Worm (Caenorhabditis elegans) whole organism, L1 larva: ENCODE results near the gene anp-1.

Experiments
- efl-1 ChIP-seq, 4 experiments: fragments of 150-350 bp; optimal IDR thresholded peaks in 3 of 4; peaks in 1 of 4; 1 replicate in 1 of 4; 2 replicates in 3 of 4; lab custom pipeline; 2014; ENCODE audit warnings: missing biosample characterization in 2 of 4, missing genetic modification characterization in 2 of 4, missing genetic modification reagents in 2 of 4
- elt-2 ChIP-seq: sonication (generic microtip); optimal IDR thresholded peaks from 2 replicates; lab custom pipeline; 2016; ENCODE audit warnings: missing genetic modification characterization, mild to moderate bottlenecking, inconsistent platforms, missing compliant biosample characterization, missing genetic modification reagents
- fkh-8 ChIP-seq: sonication (generic microtip); optimal IDR thresholded peaks from 2 replicates; lab custom pipeline; 2016; ENCODE audit warnings: mild to moderate bottlenecking, missing genetic modification characterization, missing compliant biosample characterization

Gene anp-1

DNA sequence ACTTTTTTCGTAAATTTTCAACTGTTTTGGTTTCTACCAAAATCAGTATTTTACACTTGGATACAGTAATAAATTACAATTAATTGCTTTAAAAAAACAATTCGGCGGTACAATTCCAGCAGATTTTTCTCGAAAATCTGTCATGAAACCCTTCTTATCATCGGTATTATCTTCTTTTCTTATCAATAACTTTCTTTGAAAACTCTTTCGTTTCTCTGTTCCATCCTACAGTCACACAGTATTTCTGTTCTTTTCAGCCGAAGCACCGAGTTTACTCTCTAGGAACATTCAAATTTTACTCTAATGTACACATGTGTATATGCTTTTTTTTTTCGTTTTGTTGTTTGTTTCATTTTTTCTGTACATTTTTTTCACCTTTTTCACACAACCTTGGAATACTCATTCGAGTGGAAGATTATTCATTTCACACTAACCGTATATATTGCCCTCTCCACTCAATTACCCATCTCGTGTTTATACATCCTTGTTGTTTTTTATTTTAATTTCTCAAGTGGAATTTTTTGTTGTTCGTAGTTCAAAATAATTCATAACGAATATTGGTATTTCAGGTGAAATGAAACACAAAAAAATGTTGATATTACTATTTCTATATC is 50.4 kb downstream of the anp-1 start, which contains the start of gene nid-1:
nid-1 (plus strand) TSS at position 564 of the 614 bp plus-strand sequence.
- TF ChIP-seq elt-2 (tag; lab: Kevin White, UChicago) (peak; percentile 66), fkh-8 (no peak), efl-1 (optimal IDR thresholded peaks at IDR 0.05; lab: Kevin White, UChicago) (no peak), efl-1 (GFP tag; optimal IDR thresholded peaks at IDR 0.05 in 1 of 2; lab: Kevin White, UChicago) (peak in 1 of 2 experiments; percentile 77)
